Worm (Caenorhabditis elegans) whole organism, L4 larva: ENCODE results near the gene dap-3.

Source experiments
- F26F4.8 ChIP-seq: fragments of 200-800 bp; sonication (Bioruptor generic); conservative IDR thresholded peaks from 2 replicates; pipeline ENCODE4 v1.3.6; 2022; ENCODE audit warnings: missing genetic modification characterization, missing compliant biosample characterization
- F49E8.2 ChIP-seq: sonication (generic microtip); optimal IDR thresholded peaks from 2 replicates; lab custom pipeline; 2016; ENCODE audit warnings: missing compliant biosample characterization, mild to moderate bottlenecking, missing genetic modification characterization, borderline replicate concordance
- R02D3.7 ChIP-seq: fragments of 150-350 bp; sonication (generic microtip); optimal IDR thresholded peaks from 3 replicates; lab custom pipeline; 2014; ENCODE audit warnings: missing biosample characterization, missing genetic modification characterization
- T20F7.1 ChIP-seq: fragments of 200-800 bp; sonication (Bioruptor generic); optimal IDR thresholded peaks from 2 replicates; lab custom pipeline; 2018; ENCODE audit warnings: mild to moderate bottlenecking, missing genetic modification characterization, missing compliant biosample characterization
- T26A8.4 ChIP-seq: fragments of 200-800 bp; sonication (Bioruptor generic); IDR thresholded peaks from 2 replicates; pipeline ENCODE4 v1.3.6; 2022; ENCODE audit warnings: missing genetic modification characterization, missing compliant biosample characterization
- Y48G9A.11 ChIP-seq: fragments of 200-800 bp; sonication (Bioruptor generic); IDR thresholded peaks from 2 replicates; pipeline ENCODE4 v1.3.6; 2022; ENCODE audit warnings: missing genetic modification reagents, missing genetic modification characterization, missing compliant biosample characterization
- Y5F2A.4 ChIP-seq: fragments of 200-800 bp; sonication (Bioruptor generic); optimal IDR thresholded peaks from 2 replicates; lab custom pipeline; 2018; ENCODE audit warnings: mild to moderate bottlenecking, missing genetic modification characterization, missing compliant biosample characterization
- ZK337.2 ChIP-seq: fragments of 200-800 bp; sonication (Bioruptor generic); IDR thresholded peaks from 2 replicates; pipeline ENCODE4 v1.3.6; 2022; ENCODE audit warnings: missing genetic modification reagents, missing genetic modification characterization, missing compliant biosample characterization
- ZK546.5 ChIP-seq, 2 experiments: sonication (generic microtip); optimal IDR thresholded peaks; 2 replicates each; lab custom pipeline; 2017; ENCODE audit warnings: missing biosample characterization in 2 of 2, missing genetic modification characterization in 2 of 2
- ama-1 ChIP-seq: fragments of 150-350 bp; optimal IDR thresholded peaks from 2 replicates; lab custom pipeline; 2014; ENCODE audit warnings: inconsistent platforms, mixed read lengths
- arid-1 ChIP-seq: fragments of 200-800 bp; sonication (Bioruptor generic); conservative IDR thresholded peaks from 2 replicates; pipeline ENCODE4 v1.3.6; 2022; ENCODE audit warnings: missing genetic modification reagents, missing genetic modification characterization, missing compliant biosample characterization
- ceh-28 ChIP-seq: fragments of 150-350 bp; optimal IDR thresholded peaks from 2 replicates; lab custom pipeline; 2014; ENCODE audit warnings: missing biosample characterization, missing genetic modification reagents, missing genetic modification characterization
- ces-1 ChIP-seq: fragments of 150-350 bp; sonication (generic microtip); optimal IDR thresholded peaks from 4 replicates; lab custom pipeline; 2014; ENCODE audit warnings: missing biosample characterization, missing genetic modification reagents, missing genetic modification characterization
- ctbp-1 ChIP-seq: fragments of 200-800 bp; sonication (Bioruptor generic); IDR thresholded peaks from 2 replicates; pipeline ENCODE4 v1.3.6; 2022; ENCODE audit warnings: missing genetic modification reagents, missing genetic modification characterization, missing compliant biosample characterization
- daf-16 ChIP-seq, 3 experiments: sonication (generic microtip); optimal IDR thresholded peaks; 2 replicates each; lab custom pipeline; 2016 to 2017; ENCODE audit warnings: missing genetic modification characterization in 3 of 3, missing genetic modification reagents in 3 of 3, mild to moderate bottlenecking in 2 of 3, missing compliant biosample characterization in 2 of 3, missing biosample characterization in 1 of 3, moderate library complexity in 1 of 3
- daf-19 ChIP-seq: fragments of 200-800 bp; sonication (Bioruptor generic); conservative IDR thresholded peaks from 2 replicates; pipeline ENCODE4 v1.3.6; 2022; ENCODE audit warnings: missing genetic modification characterization, missing compliant biosample characterization
- dmd-8 ChIP-seq: fragments of 200-800 bp; sonication (Bioruptor generic); IDR thresholded peaks from 2 replicates; pipeline ENCODE4 v1.3.6; 2022; ENCODE audit warnings: missing genetic modification characterization, missing compliant biosample characterization
- dpl-1 ChIP-seq: fragments of 150-350 bp; optimal IDR thresholded peaks from 2 replicates; lab custom pipeline; 2014; ENCODE audit warnings: missing biosample characterization, missing genetic modification reagents, missing genetic modification characterization
- dve-1 ChIP-seq: sonication (generic microtip); optimal IDR thresholded peaks from 2 replicates; lab custom pipeline; 2017; ENCODE audit warnings: antibody characterized with exemption, mild to moderate bottlenecking, missing genetic modification characterization, missing compliant biosample characterization; ENCODE audit not compliant: insufficient read depth
- fkh-10 ChIP-seq: fragments of 150-350 bp; optimal IDR thresholded peaks from 2 replicates; lab custom pipeline; 2014; ENCODE audit warnings: missing biosample characterization, missing genetic modification reagents, missing genetic modification characterization
- hlh-30 ChIP-seq: sonication (generic microtip); optimal IDR thresholded peaks from 2 replicates; lab custom pipeline; 2017; ENCODE audit warnings: antibody characterized with exemption, mild to moderate bottlenecking, missing genetic modification characterization, missing compliant biosample characterization; ENCODE audit not compliant: insufficient read depth
- hmg-1.1 ChIP-seq: fragments of 200-800 bp; sonication (Bioruptor generic); IDR thresholded peaks from 2 replicates; pipeline ENCODE4 v1.3.6; 2022; ENCODE audit warnings: missing genetic modification reagents, missing genetic modification characterization, missing compliant biosample characterization
- jun-1 ChIP-seq: fragments of 150-350 bp; optimal IDR thresholded peaks from 2 replicates; lab custom pipeline; 2014; ENCODE audit warnings: missing biosample characterization, missing genetic modification reagents, missing genetic modification characterization
- lim-7 ChIP-seq: fragments of 200-800 bp; sonication (Bioruptor generic); IDR thresholded peaks from 2 replicates; pipeline ENCODE4 v1.3.6; 2022; ENCODE audit warnings: missing genetic modification characterization, missing compliant biosample characterization
- lin-13 ChIP-seq: fragments of 150-350 bp; optimal IDR thresholded peaks from 2 replicates; lab custom pipeline; 2014; ENCODE audit warnings: missing biosample characterization, missing genetic modification reagents, missing genetic modification characterization
- lin-29 ChIP-seq: fragments of 200-800 bp; sonication (Bioruptor generic); IDR thresholded peaks from 2 replicates; pipeline ENCODE4 v1.3.6; 2022; ENCODE audit warnings: missing genetic modification reagents, missing genetic modification characterization, missing compliant biosample characterization
- lir-3 ChIP-seq: sonication (generic microtip); optimal IDR thresholded peaks from 2 replicates; lab custom pipeline; 2016; ENCODE audit warnings: mild to moderate bottlenecking, missing genetic modification characterization, missing compliant biosample characterization
- lsy-2 ChIP-seq, 2 experiments: fragments of 150-350 bp in 1 of 2; sonication (generic microtip) in 1 of 2; optimal IDR thresholded peaks; 2 replicates each; lab custom pipeline; 2014 to 2017; ENCODE audit warnings: missing biosample characterization in 2 of 2, missing genetic modification characterization in 2 of 2
- madf-5 ChIP-seq, 2 experiments: fragments of 200-800 bp; sonication (Bioruptor generic); IDR thresholded peaks; 2 replicates each; pipeline ENCODE4 v1.3.6; 2022; ENCODE audit warnings: missing compliant biosample characterization in 2 of 2, missing genetic modification characterization in 2 of 2
- madf-9 ChIP-seq: fragments of 200-800 bp; sonication (Bioruptor generic); conservative IDR thresholded peaks from 2 replicates; pipeline ENCODE4 v1.3.6; 2022; ENCODE audit warnings: missing genetic modification reagents, missing genetic modification characterization, missing compliant biosample characterization
- mdt-29 ChIP-seq: fragments of 200-800 bp; sonication (Bioruptor generic); IDR thresholded peaks from 2 replicates; pipeline ENCODE4 v1.3.6; 2022; ENCODE audit warnings: missing genetic modification reagents, missing genetic modification characterization, missing compliant biosample characterization
- nhr-10 ChIP-seq: fragments of 150-350 bp; optimal IDR thresholded peaks from 2 replicates; lab custom pipeline; 2014; ENCODE audit warnings: missing biosample characterization, missing genetic modification characterization
- nhr-102 ChIP-seq: sonication (generic microtip); optimal IDR thresholded peaks from 2 replicates; lab custom pipeline; 2016; ENCODE audit warnings: mild to moderate bottlenecking, missing genetic modification characterization, moderate library complexity, missing compliant biosample characterization
- nhr-237 ChIP-seq: sonication (generic microtip); optimal IDR thresholded peaks from 2 replicates; lab custom pipeline; 2017; ENCODE audit warnings: missing biosample characterization, missing genetic modification characterization
- nhr-25 ChIP-seq: sonication (generic microtip); optimal IDR thresholded peaks from 2 replicates; lab custom pipeline; 2017; ENCODE audit warnings: missing genetic modification characterization, mild to moderate bottlenecking, missing compliant biosample characterization, antibody characterized with exemption, moderate library complexity, borderline replicate concordance; ENCODE audit not compliant: insufficient read depth
- nhr-41 ChIP-seq: fragments of 200-800 bp; sonication (Bioruptor generic); IDR thresholded peaks from 2 replicates; pipeline ENCODE4 v1.3.6; 2022; ENCODE audit warnings: missing genetic modification reagents, missing genetic modification characterization, missing compliant biosample characterization
- nhr-6 ChIP-seq: fragments of 150-350 bp; optimal IDR thresholded peaks from 2 replicates; lab custom pipeline; 2014; ENCODE audit warnings: missing biosample characterization, missing genetic modification characterization
- pha-4 ChIP-seq, 2 experiments: fragments of 150-350 bp in 1 of 2; fragments of 200-800 bp in 1 of 2; sonication (Bioruptor generic) in 1 of 2; IDR thresholded peaks in 1 of 2; optimal IDR thresholded peaks in 1 of 2; 2 replicates each; pipeline versions ENCODE4 v1.3.6 to Lab custom; 2014 to 2022; ENCODE audit warnings: missing genetic modification characterization in 2 of 2, missing genetic modification reagents in 2 of 2, missing biosample characterization in 1 of 2, missing compliant biosample characterization in 1 of 2
- set-16 ChIP-seq: fragments of 200-800 bp; sonication (Bioruptor generic); IDR thresholded peaks from 2 replicates; pipeline ENCODE4 v1.3.6; 2022; ENCODE audit warnings: missing genetic modification reagents, missing genetic modification characterization, missing compliant biosample characterization
- snpc-1.2 ChIP-seq: fragments of 200-800 bp; sonication (Bioruptor generic); IDR thresholded peaks from 2 replicates; pipeline ENCODE4 v1.3.6; 2022; ENCODE audit warnings: missing genetic modification reagents, missing genetic modification characterization, missing compliant biosample characterization
- spr-1 ChIP-seq: sonication (generic microtip); optimal IDR thresholded peaks from 2 replicates; lab custom pipeline; 2016; ENCODE audit warnings: mild to moderate bottlenecking, missing genetic modification characterization, missing compliant biosample characterization
- tag-97 ChIP-seq: fragments of 200-800 bp; sonication (Bioruptor generic); IDR thresholded peaks from 2 replicates; pipeline ENCODE4 v1.3.6; 2022; ENCODE audit warnings: missing genetic modification characterization, missing compliant biosample characterization
- unc-62 ChIP-seq, 3 experiments: fragments of 150-350 bp in 1 of 3; sonication (generic microtip); optimal IDR thresholded peaks in 2 of 3; peaks in 1 of 3; 1 replicate in 1 of 3; 2 replicates in 2 of 3; lab custom pipeline; 2014 to 2017; ENCODE audit warnings: missing biosample characterization in 3 of 3, missing genetic modification characterization in 3 of 3, missing genetic modification reagents in 3 of 3, missing genotype in 1 of 3
- zag-1 ChIP-seq: fragments of 150-350 bp; optimal IDR thresholded peaks from 2 replicates; lab custom pipeline; 2014; ENCODE audit warnings: missing biosample characterization, missing genetic modification characterization
- ztf-7 ChIP-seq: fragments of 150-350 bp; optimal IDR thresholded peaks from 2 replicates; lab custom pipeline; 2014; ENCODE audit warnings: missing biosample characterization, missing genetic modification characterization

Gene dap-3

DNA sequence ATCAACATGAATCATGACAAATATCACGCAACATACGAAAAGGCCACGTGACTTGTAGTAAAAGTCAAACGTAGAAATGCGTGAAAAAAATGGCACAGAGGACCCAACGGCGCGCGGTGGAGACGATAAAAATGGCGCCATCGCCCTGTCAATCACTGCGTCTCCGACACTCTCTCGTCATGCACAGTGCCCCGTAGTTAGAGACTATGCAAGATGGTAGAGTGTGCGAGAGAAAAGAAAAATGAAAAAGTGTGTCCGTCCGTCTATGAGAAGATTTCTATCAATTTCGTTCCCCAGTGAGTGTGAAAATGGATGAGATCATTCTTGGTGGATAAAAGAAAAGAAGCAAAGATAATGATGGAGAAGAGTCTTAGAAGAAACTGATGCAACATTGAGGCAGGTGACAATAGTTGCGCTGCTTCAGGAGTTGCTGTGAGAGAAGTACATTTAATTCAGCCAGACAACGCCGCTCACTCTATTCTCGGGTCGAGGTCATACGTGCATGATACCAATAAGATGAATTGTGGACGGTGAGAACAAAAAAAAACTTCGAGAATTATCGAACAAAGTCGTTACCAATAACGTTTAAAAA lies 25.4 kb upstream of the dap-3 start (continued):
- TF ChIP-seq ces-1 (GFP tag; lab: Kevin White, UChicago): no peak
- peak; percentile 35 for TF ChIP-seq spr-1
- peak; percentile 6 for TF ChIP-seq T20F7.1 (GFP tag; lab: Kevin White, UChicago)
- no peak for TF ChIP-seq pha-4 (GFP tag; IDR thresholded peaks at IDR 0.05; lab: Robert Waterston, UW)
- no peak for TF ChIP-seq pha-4 (tag; optimal IDR thresholded peaks at IDR 0.05; lab: Kevin White, UChicago)
- no peak for TF ChIP-seq madf-5 (GFP tag; IDR thresholded peaks at IDR 0.05; lab: Robert Waterston, UW)
- TF ChIP-seq F26F4.8: no peak
- peak; percentile 44 for TF ChIP-seq lin-13 (GFP tag; lab: Kevin White, UChicago)
- TF ChIP-seq jun-1: no peak
- peak; percentile 40 for TF ChIP-seq nhr-25 (tag; lab: Kevin White, UChicago)
- no peak for TF ChIP-seq R02D3.7
- peak; percentile 52; the same call in 1 of the 2 replicates for TF ChIP-seq nhr-41 (GFP tag; lab: Robert Waterston, UW)
- 0 out of 2 replicates have a peak, but pooled peaks have one; percentile 12 for TF ChIP-seq madf-9
- peak; percentile 79 for TF ChIP-seq nhr-10 (tag; lab: Kevin White, UChicago)
- TF ChIP-seq hmg-1.1 (GFP tag; lab: Robert Waterston, UW): peak; percentile 57; the same call in 1 of the 2 replicates
- TF ChIP-seq tag-97 (GFP tag; lab: Robert Waterston, UW): no peak
- TF ChIP-seq dpl-1 (GFP tag; lab: Kevin White, UChicago): peak; percentile 17
- no peak for TF ChIP-seq nhr-6
- no peak for TF ChIP-seq zag-1
- peak; percentile 85 for TF ChIP-seq mdt-29 (GFP tag; lab: Robert Waterston, UW)
- TF ChIP-seq, all 104 proteins: peak for 46

DNA sequence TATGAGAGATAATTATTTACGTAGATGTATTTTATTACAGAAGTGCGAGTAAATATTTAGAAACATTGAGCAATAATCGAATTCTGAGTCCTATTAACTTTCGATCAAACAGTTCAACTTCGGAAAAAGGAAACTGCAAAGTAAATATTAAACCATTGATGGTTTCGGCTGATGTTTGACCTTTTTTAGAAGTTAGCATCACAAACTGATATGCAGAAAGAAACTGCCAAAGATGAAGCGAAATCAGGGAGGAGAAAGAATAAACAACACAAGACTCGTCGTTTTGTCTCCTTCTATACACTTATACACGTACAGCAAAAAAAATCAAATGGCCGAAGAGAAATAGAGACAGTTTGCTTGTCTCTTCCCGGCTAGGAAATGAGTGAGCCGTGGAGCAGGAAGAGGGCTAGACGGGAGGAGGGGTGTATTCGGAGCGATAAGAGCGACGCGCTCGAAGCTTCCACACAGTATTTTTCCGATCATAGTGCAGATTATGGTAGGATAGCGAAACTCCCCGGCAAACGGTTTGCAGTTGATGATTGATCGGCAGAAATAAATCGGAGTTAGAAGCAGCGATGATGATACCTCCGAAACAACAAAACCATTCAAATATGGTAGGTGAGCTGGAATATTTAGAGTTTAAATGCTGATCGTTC lies 24.3 kb upstream of the dap-3 start:
- no peak for TF ChIP-seq nhr-6
- TF ChIP-seq nhr-10 (tag; lab: Kevin White, UChicago): peak; percentile 31
- no peak for TF ChIP-seq ZK546.5 (tag; optimal IDR thresholded peaks at IDR 0.05; lab: Kevin White, UChicago)
- no peak for TF ChIP-seq ZK337.2
- TF ChIP-seq lin-13 (GFP tag; lab: Kevin White, UChicago): no peak
- no peak for TF ChIP-seq ctbp-1
- no peak for TF ChIP-seq ztf-7 (tag; lab: Kevin White, UChicago)
- no peak for TF ChIP-seq ceh-28 (tag; lab: Kevin White, UChicago)
- peak; percentile 69; the same call in 1 of the 2 replicates for TF ChIP-seq daf-19 (GFP tag; lab: Robert Waterston, UW)
- no peak for TF ChIP-seq Y48G9A.11 (GFP tag; lab: Robert Waterston, UW)
- no peak; the same call in 1 of the 2 replicates for TF ChIP-seq T26A8.4 (GFP tag; lab: Robert Waterston, UW)
- peak; percentile 47; the same call in 1 of the 2 replicates for TF ChIP-seq set-16 (GFP tag; lab: Robert Waterston, UW)
- peak; percentile 42 for TF ChIP-seq ama-1 (lab: Kevin White, UChicago)
- TF ChIP-seq lin-29 (GFP tag; lab: Robert Waterston, UW): no peak
- TF ChIP-seq dpl-1 (GFP tag; lab: Kevin White, UChicago): no peak
- TF ChIP-seq nhr-41 (GFP tag; lab: Robert Waterston, UW): 0 out of 2 replicates have a peak, but pooled peaks have one; percentile 24
- TF ChIP-seq unc-62 (GFP tag; optimal IDR thresholded peaks at IDR 0.05 in 1 of 2; lab: Kevin White, UChicago): peak in 1 of 2 experiments; percentile 91
- TF ChIP-seq unc-62 (tag; optimal IDR thresholded peaks at IDR 0.05; lab: Kevin White, UChicago): no peak
- no peak for TF ChIP-seq dve-1 (tag; lab: Kevin White, UChicago)
- no peak for TF ChIP-seq arid-1 (GFP tag; lab: Robert Waterston, UW)
- no peak for TF ChIP-seq dmd-8
- no peak for TF ChIP-seq daf-16 (GFP tag; optimal IDR thresholded peaks at IDR 0.05; lab: Kevin White, UChicago)
- TF ChIP-seq daf-16 (tag; optimal IDR thresholded peaks at IDR 0.05; lab: Kevin White, UChicago): peak; percentile 82
- TF ChIP-seq nhr-102 (tag; lab: Kevin White, UChicago): no peak
- TF ChIP-seq Y5F2A.4 (GFP tag; lab: Kevin White, UChicago): no peak
- no peak for TF ChIP-seq nhr-237 (tag; lab: Kevin White, UChicago)
- TF ChIP-seq snpc-1.2 (GFP tag; lab: Robert Waterston, UW): no peak
- TF ChIP-seq F49E8.2 (tag; lab: Kevin White, UChicago): no peak
- TF ChIP-seq F26F4.8: no peak
- no peak for TF ChIP-seq fkh-10 (GFP tag; lab: Kevin White, UChicago)
- TF ChIP-seq ces-1 (GFP tag; lab: Kevin White, UChicago): no peak
- TF ChIP-seq hlh-30 (tag; lab: Kevin White, UChicago): no peak
- no peak for TF ChIP-seq lsy-2 (tag; optimal IDR thresholded peaks at IDR 0.05; lab: Kevin White, UChicago)
- TF ChIP-seq lir-3 (tag; lab: Kevin White, UChicago): no peak
- TF ChIP-seq lim-7 (GFP tag; lab: Robert Waterston, UW): no peak
